Fruit fly (Drosophila melanogaster) whole organism, embryonic: ENCODE measurements around the gene CG1640.

Experiments
- Ada2b ChIP-seq: fragments of 200-800 bp; sonication (Bioruptor generic); IDR thresholded peaks from 2 replicates; pipeline ENCODE4 v1.3.6; 2022; ENCODE audit warnings: missing biosample characterization, missing genetic modification characterization
- Antp ChIP-seq: fragments of 200-800 bp; sonication (Bioruptor generic); optimal IDR thresholded peaks from 3 replicates; lab custom pipeline; 2016; ENCODE audit warnings: missing biosample characterization, missing genetic modification characterization
- Atf6 ChIP-seq: fragments of 200-800 bp; sonication (Bioruptor generic); IDR thresholded peaks from 2 replicates; pipeline ENCODE4 v1.3.6; 2022; ENCODE audit warnings: missing biosample characterization, missing genetic modification characterization
- Awh ChIP-seq: fragments of 200-800 bp; sonication (Bioruptor generic); IDR thresholded peaks from 2 replicates; pipeline ENCODE4, ENCODE4 v1.3.6; 2022; ENCODE audit warnings: missing biosample characterization, missing genetic modification characterization
- Bgb ChIP-seq: fragments of 200-800 bp; sonication (Bioruptor generic); IDR thresholded peaks from 2 replicates; pipeline ENCODE4 v1.3.6; 2022; ENCODE audit warnings: missing biosample characterization, missing genetic modification characterization; ENCODE audit not compliant: partially characterized antibody
- CG10959 ChIP-seq: fragments of 200-800 bp; sonication (Bioruptor generic); IDR thresholded peaks from 2 replicates; pipeline ENCODE4 v1.3.6; 2022; ENCODE audit warnings: missing biosample characterization, missing genetic modification characterization
- CG11085 ChIP-seq: fragments of 200-800 bp; sonication (Bioruptor generic); IDR thresholded peaks from 2 replicates; pipeline ENCODE4 v1.3.6; 2022; ENCODE audit warnings: missing biosample characterization, missing genetic modification characterization
- CG11504 ChIP-seq: fragments of 200-800 bp; sonication (Bioruptor generic); optimal IDR thresholded peaks from 3 replicates; lab custom pipeline; 2019; ENCODE audit warnings: missing biosample characterization, mild to moderate bottlenecking, missing genetic modification characterization, moderate library complexity
- CG11696 ChIP-seq: fragments of 200-800 bp; sonication (Bioruptor generic); IDR thresholded peaks from 2 replicates; pipeline ENCODE4 v1.3.6; 2022; ENCODE audit warnings: missing biosample characterization, missing genetic modification characterization
- CG14965 ChIP-seq: fragments of 200-800 bp; sonication (Bioruptor generic); optimal IDR thresholded peaks from 2 replicates; lab custom pipeline; 2016; ENCODE audit warnings: missing biosample characterization, missing genetic modification characterization, borderline replicate concordance
- CG18262 ChIP-seq: fragments of 200-800 bp; optimal IDR thresholded peaks from 3 replicates; lab custom pipeline; 2019; ENCODE audit warnings: missing biosample characterization, mild to moderate bottlenecking, missing genetic modification characterization, moderate library complexity
- CG18476 ChIP-seq: fragments of 200-800 bp; sonication (Bioruptor generic); optimal IDR thresholded peaks from 2 replicates; lab custom pipeline; 2016; ENCODE audit warnings: missing biosample characterization, mild to moderate bottlenecking, missing genetic modification characterization
- CG18599 ChIP-seq: fragments of 200-800 bp; sonication (Bioruptor generic); optimal IDR thresholded peaks from 3 replicates; lab custom pipeline; 2017; ENCODE audit warnings: missing biosample characterization, missing genetic modification characterization, mild to moderate bottlenecking, moderate library complexity, missing genetic modification reagents
- CG2120 ChIP-seq: fragments of 200-800 bp; sonication (Bioruptor generic); optimal IDR thresholded peaks from 3 replicates; lab custom pipeline; 2016; ENCODE audit warnings: missing biosample characterization, missing genetic modification characterization
- CG2202 ChIP-seq: fragments of 200-800 bp; sonication (Bioruptor generic); optimal IDR thresholded peaks from 2 replicates; lab custom pipeline; 2018; ENCODE audit warnings: missing biosample characterization, mild to moderate bottlenecking, missing genetic modification characterization
- CG2889 ChIP-seq: fragments of 200-800 bp; sonication (Bioruptor generic); IDR thresholded peaks from 3 replicates; pipeline ENCODE4 v1.3.6; 2022; ENCODE audit warnings: missing biosample characterization, missing genetic modification characterization
- CG31388 ChIP-seq: fragments of 200-800 bp; sonication (Bioruptor generic); optimal IDR thresholded peaks from 2 replicates; lab custom pipeline; 2016; ENCODE audit warnings: missing biosample characterization, missing genetic modification characterization
- CG32767 ChIP-seq: fragments of 200-800 bp; sonication (Bioruptor generic); IDR thresholded peaks from 2 replicates; pipeline ENCODE4 v1.3.6; 2022; ENCODE audit warnings: missing biosample characterization, missing genetic modification characterization
- CG3838 ChIP-seq: fragments of 200-800 bp; sonication (Bioruptor generic); optimal IDR thresholded peaks from 3 replicates; lab custom pipeline; 2016; ENCODE audit warnings: missing biosample characterization, missing genetic modification characterization
- CG4282 ChIP-seq: fragments of 200-800 bp; sonication (Bioruptor generic); optimal IDR thresholded peaks from 2 replicates; lab custom pipeline; 2016; ENCODE audit warnings: missing biosample characterization, missing genetic modification characterization
- CG6765 ChIP-seq: fragments of 200-800 bp; sonication (Bioruptor generic); optimal IDR thresholded peaks from 3 replicates; lab custom pipeline; 2017; ENCODE audit warnings: missing biosample characterization, mild to moderate bottlenecking, missing genetic modification characterization
- CG6854 ChIP-seq: fragments of 200-800 bp; sonication (Bioruptor generic); optimal IDR thresholded peaks from 3 replicates; lab custom pipeline; 2017; ENCODE audit warnings: missing biosample characterization, mild to moderate bottlenecking, missing genetic modification characterization
- CG7786 ChIP-seq: fragments of 200-800 bp; sonication (Bioruptor generic); optimal IDR thresholded peaks from 2 replicates; lab custom pipeline; 2016; ENCODE audit warnings: missing biosample characterization, missing genetic modification characterization
- CG9797 ChIP-seq: fragments of 200-800 bp; sonication (Bioruptor generic); optimal IDR thresholded peaks from 3 replicates; lab custom pipeline; 2018; ENCODE audit warnings: missing biosample characterization, mild to moderate bottlenecking, missing genetic modification characterization
- HLH3B ChIP-seq: fragments of 200-800 bp; sonication (Bioruptor generic); IDR thresholded peaks from 2 replicates; pipeline ENCODE4 v1.3.6; 2022; ENCODE audit warnings: missing biosample characterization, missing genetic modification characterization
- Hr51 ChIP-seq, 2 experiments: fragments of 200-800 bp; sonication (Bioruptor generic); optimal IDR thresholded peaks; 2 replicates in 1 of 2; 3 replicates in 1 of 2; lab custom pipeline; 2016 to 2018; ENCODE audit warnings: missing biosample characterization in 2 of 2, missing genetic modification characterization in 2 of 2, mild to moderate bottlenecking in 1 of 2, moderate library complexity in 1 of 2
- Meics ChIP-seq: fragments of 200-800 bp; sonication (Bioruptor generic); optimal IDR thresholded peaks from 2 replicates; lab custom pipeline; 2017; ENCODE audit warnings: missing biosample characterization, mild to moderate bottlenecking, missing genetic modification characterization
- Myb ChIP-seq: fragments of 200-800 bp; sonication (Bioruptor generic); optimal IDR thresholded peaks from 2 replicates; lab custom pipeline; 2016; ENCODE audit warnings: missing biosample characterization, missing genetic modification characterization
- NfI ChIP-seq: fragments of 200-800 bp; sonication (Bioruptor generic); optimal IDR thresholded peaks from 3 replicates; lab custom pipeline; 2018; ENCODE audit warnings: missing biosample characterization, mild to moderate bottlenecking, missing genetic modification characterization, moderate library complexity
- Scr ChIP-seq: fragments of 200-800 bp; sonication (Bioruptor generic); IDR thresholded peaks from 2 replicates; pipeline ENCODE4 v1.3.6; 2022; ENCODE audit warnings: missing biosample characterization, missing genetic modification characterization; ENCODE audit not compliant: partially characterized antibody
- Side ChIP-seq: fragments of 200-800 bp; sonication (Bioruptor generic); optimal IDR thresholded peaks from 2 replicates; lab custom pipeline; 2016; ENCODE audit warnings: missing biosample characterization, missing genetic modification characterization
- Sin3A ChIP-seq: fragments of >200 bp; optimal IDR thresholded peaks from 2 replicates; lab custom pipeline; 2018
- Sox102F ChIP-seq: fragments of 200-800 bp; sonication (Bioruptor generic); optimal IDR thresholded peaks from 2 replicates; lab custom pipeline; 2018; ENCODE audit warnings: missing biosample characterization, mild to moderate bottlenecking, missing genetic modification characterization, moderate library complexity
- YL-1 ChIP-seq: fragments of 200-800 bp; sonication (Bioruptor generic); optimal IDR thresholded peaks from 3 replicates; lab custom pipeline; 2017; ENCODE audit warnings: missing biosample characterization, mild to moderate bottlenecking, missing genetic modification characterization
- al ChIP-seq: fragments of 200-800 bp; sonication (Bioruptor generic); IDR thresholded peaks from 2 replicates; pipeline ENCODE4 v1.3.6; 2022; ENCODE audit warnings: missing biosample characterization, missing genetic modification characterization
- ato ChIP-seq: fragments of 200-800 bp; sonication (Bioruptor generic); IDR thresholded peaks from 2 replicates; pipeline ENCODE4 v1.3.6; 2022; ENCODE audit warnings: missing biosample characterization, missing genetic modification characterization; ENCODE audit not compliant: partially characterized antibody
- dan ChIP-seq: fragments of 200-800 bp; sonication (Bioruptor generic); IDR thresholded peaks from 2 replicates; pipeline ENCODE4 v1.3.6; 2022; ENCODE audit warnings: missing biosample characterization, missing genetic modification characterization
- danr ChIP-seq: fragments of 200-800 bp; sonication (Bioruptor generic); IDR thresholded peaks from 2 replicates; pipeline ENCODE4 v1.3.6; 2022; ENCODE audit warnings: missing biosample characterization, missing genetic modification characterization
- disco-r ChIP-seq: fragments of 200-800 bp; sonication (Bioruptor generic); optimal IDR thresholded peaks from 2 replicates; lab custom pipeline; 2016; ENCODE audit warnings: missing biosample characterization, missing genetic modification characterization
- gcm2 ChIP-seq: fragments of 200-800 bp; sonication (Bioruptor generic); optimal IDR thresholded peaks from 2 replicates; lab custom pipeline; 2016; ENCODE audit warnings: missing biosample characterization, missing genetic modification characterization
- gro ChIP-seq: fragments of 200-800 bp; sonication (Bioruptor generic); optimal IDR thresholded peaks from 2 replicates; lab custom pipeline; 2016; ENCODE audit warnings: missing biosample characterization, missing genetic modification characterization
- h ChIP-seq: fragments of >200 bp; optimal IDR thresholded peaks from 2 replicates; lab custom pipeline; 2017
- hkb ChIP-seq, 2 experiments: fragments of 200-800 bp in 1 of 2; fragments of >200 bp in 1 of 2; sonication (Bioruptor generic) in 1 of 2; IDR thresholded peaks in 1 of 2; optimal IDR thresholded peaks in 1 of 2; 2 replicates each; pipeline versions ENCODE4 v1.3.6 to Lab custom; 2017 to 2022; ENCODE audit warnings: missing biosample characterization in 1 of 2, missing genetic modification characterization in 1 of 2
- hth ChIP-seq: fragments of >200 bp; optimal IDR thresholded peaks from 2 replicates; lab custom pipeline; 2017; ENCODE audit warnings: inconsistent platforms
- knrl ChIP-seq: fragments of 200-800 bp; sonication (Bioruptor generic); IDR thresholded peaks from 3 replicates; pipeline ENCODE4 v1.3.6; 2022; ENCODE audit warnings: missing biosample characterization, missing genetic modification characterization; ENCODE audit not compliant: partially characterized antibody
- mirr ChIP-seq: fragments of 200-800 bp; sonication (Bioruptor generic); optimal IDR thresholded peaks from 3 replicates; lab custom pipeline; 2018; ENCODE audit warnings: missing biosample characterization, mild to moderate bottlenecking, missing genetic modification characterization
- otp ChIP-seq: fragments of 200-800 bp; sonication (Bioruptor generic); IDR thresholded peaks from 3 replicates; pipeline ENCODE4, ENCODE4 v1.3.6; 2022; ENCODE audit warnings: missing biosample characterization, missing genetic modification characterization
- pita ChIP-seq: fragments of 200-800 bp; sonication (Bioruptor generic); optimal IDR thresholded peaks from 2 replicates; lab custom pipeline; 2017; ENCODE audit warnings: missing biosample characterization, mild to moderate bottlenecking, missing genetic modification characterization
- pnt ChIP-seq: fragments of 200-800 bp; sonication (Bioruptor generic); optimal IDR thresholded peaks from 3 replicates; lab custom pipeline; 2016; ENCODE audit warnings: missing biosample characterization, missing genetic modification characterization
- ttk ChIP-seq: fragments of 200-800 bp; sonication (Bioruptor generic); IDR thresholded peaks from 2 replicates; pipeline ENCODE4 v2.1.2; 2022; ENCODE audit warnings: missing biosample characterization, missing genetic modification characterization
- vnd ChIP-seq: fragments of 200-800 bp; sonication (Bioruptor generic); IDR thresholded peaks from 3 replicates; pipeline ENCODE4 v1.3.6; 2022; ENCODE audit warnings: missing biosample characterization, missing genetic modification characterization; ENCODE audit not compliant: partially characterized antibody
- zfh1 ChIP-seq: fragments of 200-800 bp; sonication (Bioruptor generic); IDR thresholded peaks from 3 replicates; pipeline ENCODE4 v1.3.6; 2022; ENCODE audit warnings: missing biosample characterization, missing genetic modification characterization

Gene CG1640

DNA sequence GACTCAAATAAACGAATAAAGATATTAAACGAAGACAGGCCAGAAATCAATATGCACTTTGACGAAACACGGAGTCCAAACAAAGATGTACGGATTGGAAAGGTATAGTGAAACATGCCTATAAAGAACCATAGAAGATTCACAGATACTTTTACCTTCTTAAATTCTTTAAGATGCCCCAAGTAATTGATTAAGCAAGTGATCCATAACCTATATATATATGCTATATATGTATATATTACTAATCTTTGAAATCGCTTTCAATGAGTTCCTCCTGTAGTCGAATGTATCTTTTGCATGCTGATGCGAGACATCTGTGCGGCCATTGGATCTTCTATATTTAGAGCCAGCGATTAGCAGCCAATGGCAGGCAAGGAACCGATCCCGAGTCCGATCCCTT is 2.3 kb upstream of the CG1640 start, which contains the start of gene dmrt11E (continued):
- TF ChIP-seq mirr (GFP tag; lab: Kevin White, UChicago): no peak
- TF ChIP-seq dan (GFP tag; lab: Robert Waterston, UW): no peak
- TF ChIP-seq CG3838: no peak
- peak; percentile 50; the same call in 1 of the 2 replicates for TF ChIP-seq ttk (GFP tag; lab: Robert Waterston, UW)
- no peak for TF ChIP-seq CG14965 (GFP tag; lab: Kevin White, UChicago)
- TF ChIP-seq pnt (GFP tag; lab: Kevin White, UChicago): no peak
- no peak for TF ChIP-seq vnd (GFP tag; lab: Robert Waterston, UW)
- no peak for TF ChIP-seq CG7786
- TF ChIP-seq gcm2 (GFP tag; lab: Kevin White, UChicago): no peak
- 0 out of 2 replicates have a peak, but pooled peaks have one; percentile 28 for TF ChIP-seq CG11696
- peak; percentile 8 for TF ChIP-seq NfI (GFP tag; lab: Kevin White, UChicago)
- TF ChIP-seq Myb (GFP tag; lab: Kevin White, UChicago): no peak
- no peak for TF ChIP-seq CG31388 (GFP tag; lab: Kevin White, UChicago)
- TF ChIP-seq Bgb (GFP tag; lab: Robert Waterston, UW): no peak
- peak in 1 of 2 experiments; percentile 62 for TF ChIP-seq Hr51 (GFP tag; optimal IDR thresholded peaks at IDR 0.05; lab: Kevin White, UChicago)
- TF ChIP-seq HLH3B (GFP tag; lab: Robert Waterston, UW): peak; percentile 48; the same call in 1 of the 2 replicates
- no peak for TF ChIP-seq Side (GFP tag; lab: Kevin White, UChicago)
- TF ChIP-seq otp: peak; percentile 65
- no peak for TF ChIP-seq CG9797
- peak; percentile 41; the same call in 1 of the 2 replicates for TF ChIP-seq danr (GFP tag; lab: Robert Waterston, UW)
- TF ChIP-seq YL-1: no peak
- TF ChIP-seq knrl (GFP tag; lab: Robert Waterston, UW): no peak
- TF ChIP-seq hkb (optimal IDR thresholded peaks at IDR 0.05; lab: Kevin White, UChicago): no peak
- peak; percentile 54; the same call in 1 of the 2 replicates for TF ChIP-seq hkb (GFP tag; IDR thresholded peaks at IDR 0.05; lab: Robert Waterston, UW)
- peak; percentile 10 for TF ChIP-seq CG18599
- no peak for TF ChIP-seq gro (GFP tag; lab: Kevin White, UChicago)
- peak; percentile 76 for TF ChIP-seq Sox102F (GFP tag; lab: Kevin White, UChicago)
- TF ChIP-seq Awh (GFP tag; lab: Robert Waterston, UW): 0 out of 2 replicates have a peak, but pooled peaks have one; percentile 48
- peak; percentile 83 for TF ChIP-seq CG18262 (tag; lab: Kevin White, UChicago)
- no peak for TF ChIP-seq Meics
- TF ChIP-seq CG2120 (GFP tag; lab: Kevin White, UChicago): no peak
- no peak for TF ChIP-seq pita (GFP tag; lab: Kevin White, UChicago)
- no peak for TF ChIP-seq Antp
- no peak for TF ChIP-seq CG18476 (GFP tag; lab: Kevin White, UChicago)
- peak; percentile 58 for TF ChIP-seq Ada2b (GFP tag; lab: Robert Waterston, UW)
- no peak for TF ChIP-seq CG6765 (GFP tag; lab: Kevin White, UChicago)
- no peak for TF ChIP-seq CG2889 (GFP tag; lab: Robert Waterston, UW)
- TF ChIP-seq CG6854 (GFP tag; lab: Kevin White, UChicago): no peak
- TF ChIP-seq CG10959 (GFP tag; lab: Robert Waterston, UW): peak; percentile 72
- peak; percentile 28 for TF ChIP-seq CG2202
- TF ChIP-seq zfh1 (GFP tag; lab: Robert Waterston, UW): peak; percentile 87
- no peak for TF ChIP-seq CG11085 (GFP tag; lab: Robert Waterston, UW)
- no peak for TF ChIP-seq CG4282 (GFP tag; lab: Kevin White, UChicago)
- no peak for TF ChIP-seq h (lab: Kevin White, UChicago)
- peak; percentile 29; the same call in 1 of the 2 replicates for TF ChIP-seq Atf6 (GFP tag; lab: Robert Waterston, UW)
- 0 out of 2 replicates have a peak, but pooled peaks have one; percentile 23 for TF ChIP-seq CG32767
- no peak for TF ChIP-seq al (GFP tag; lab: Robert Waterston, UW)
- no peak for TF ChIP-seq ato (GFP tag; lab: Robert Waterston, UW)
- TF ChIP-seq hth (lab: Kevin White, UChicago): no peak
- TF ChIP-seq Scr (GFP tag; lab: Robert Waterston, UW): no peak
- peak; percentile 68 for TF ChIP-seq CG11504 (tag; lab: Kevin White, UChicago)
- TF ChIP-seq disco-r (GFP tag; lab: Kevin White, UChicago): no peak
- no peak for TF ChIP-seq Sin3A
